Worm (Caenorhabditis elegans) whole organism, L2 larva: ENCODE results near the gene C34D10.5.

Experiments used
- C34F6.9 ChIP-seq: fragments of 150-350 bp; optimal IDR thresholded peaks from 2 replicates; lab custom pipeline; 2014; ENCODE audit warnings: missing biosample characterization, missing genetic modification characterization
- F13H6.1 ChIP-seq: sonication (generic microtip); optimal IDR thresholded peaks from 2 replicates; lab custom pipeline; 2016; ENCODE audit warnings: missing genetic modification characterization, missing compliant biosample characterization
- Y55F3AM.14 ChIP-seq: fragments of 200-800 bp; sonication (Bioruptor generic); optimal IDR thresholded peaks from 2 replicates; lab custom pipeline; 2018; ENCODE audit warnings: mild to moderate bottlenecking, missing genetic modification characterization, missing compliant biosample characterization
- ZK546.5 ChIP-seq: sonication (generic microtip); optimal IDR thresholded peaks from 2 replicates; lab custom pipeline; 2017; ENCODE audit warnings: missing biosample characterization, missing genetic modification characterization
- alr-1 ChIP-seq: fragments of 150-350 bp; optimal IDR thresholded peaks from 2 replicates; lab custom pipeline; 2014; ENCODE audit warnings: missing biosample characterization, missing genetic modification characterization
- aly-2 ChIP-seq: fragments of 150-350 bp; optimal IDR thresholded peaks from 2 replicates; lab custom pipeline; 2014; ENCODE audit warnings: missing biosample characterization, missing genetic modification characterization
- ama-1 ChIP-seq: fragments of 150-350 bp; optimal IDR thresholded peaks from 2 replicates; lab custom pipeline; 2018; ENCODE audit warnings: inconsistent platforms
- blmp-1 ChIP-seq: sonication (generic microtip); optimal IDR thresholded peaks from 2 replicates; lab custom pipeline; 2017; ENCODE audit warnings: missing genetic modification characterization, mild to moderate bottlenecking, missing compliant biosample characterization, antibody characterized with exemption, moderate library complexity; ENCODE audit not compliant: insufficient read depth
- ceh-16 ChIP-seq: fragments of 150-350 bp; optimal IDR thresholded peaks from 2 replicates; lab custom pipeline; 2014; ENCODE audit warnings: missing biosample characterization, missing genetic modification characterization
- ceh-82 ChIP-seq: fragments of 150-350 bp; optimal IDR thresholded peaks from 2 replicates; lab custom pipeline; 2014; ENCODE audit warnings: missing biosample characterization, missing genetic modification characterization
- crh-2 ChIP-seq: sonication (generic microtip); optimal IDR thresholded peaks from 2 replicates; lab custom pipeline; 2017; ENCODE audit warnings: missing biosample characterization, missing genetic modification characterization
- dmd-4 ChIP-seq: sonication (generic microtip); optimal IDR thresholded peaks from 2 replicates; lab custom pipeline; 2017; ENCODE audit warnings: missing biosample characterization, missing genetic modification characterization
- egl-27 ChIP-seq: sonication (generic microtip); optimal IDR thresholded peaks from 3 replicates; lab custom pipeline; 2017; ENCODE audit warnings: missing biosample characterization, missing genetic modification reagents, missing genetic modification characterization
- elt-1 ChIP-seq: fragments of 150-350 bp; optimal IDR thresholded peaks from 2 replicates; lab custom pipeline; 2014; ENCODE audit warnings: missing biosample characterization, missing genetic modification characterization
- elt-3 ChIP-seq: sonication (generic microtip); optimal IDR thresholded peaks from 2 replicates; lab custom pipeline; 2017; ENCODE audit warnings: missing biosample characterization, missing genetic modification characterization
- fos-1 ChIP-seq: fragments of 150-350 bp; optimal IDR thresholded peaks from 2 replicates; lab custom pipeline; 2014; ENCODE audit warnings: missing biosample characterization, missing genetic modification characterization
- gmeb-1 ChIP-seq: fragments of 150-350 bp; optimal IDR thresholded peaks from 2 replicates; lab custom pipeline; 2014; ENCODE audit warnings: missing biosample characterization, missing genetic modification characterization
- lin-11 ChIP-seq: fragments of 150-350 bp; sonication (generic microtip); optimal IDR thresholded peaks from 2 replicates; lab custom pipeline; 2014; ENCODE audit warnings: missing biosample characterization, missing genetic modification characterization, inconsistent platforms, mixed read lengths
- lin-13 ChIP-seq: fragments of 150-350 bp; optimal IDR thresholded peaks from 2 replicates; lab custom pipeline; 2014; ENCODE audit warnings: missing biosample characterization, missing genetic modification reagents, missing genetic modification characterization
- lin-39 ChIP-seq: fragments of 150-350 bp; optimal IDR thresholded peaks from 2 replicates; lab custom pipeline; 2014; ENCODE audit warnings: missing biosample characterization, missing genetic modification reagents, missing genetic modification characterization
- lsy-2 ChIP-seq, 2 experiments: fragments of 150-350 bp in 1 of 2; sonication (generic microtip) in 1 of 2; optimal IDR thresholded peaks; 2 replicates each; lab custom pipeline; 2014 to 2017; ENCODE audit warnings: missing biosample characterization in 2 of 2, missing genetic modification characterization in 2 of 2
- mab-5 ChIP-seq: fragments of 150-350 bp; optimal IDR thresholded peaks from 2 replicates; lab custom pipeline; 2014; ENCODE audit warnings: missing biosample characterization, missing genetic modification characterization
- mbf-1 ChIP-seq: sonication (generic microtip); optimal IDR thresholded peaks from 2 replicates; lab custom pipeline; 2017; ENCODE audit warnings: missing biosample characterization, missing genetic modification characterization
- mdl-1 ChIP-seq, 2 experiments: fragments of 150-350 bp in 1 of 2; sonication (generic microtip) in 1 of 2; optimal IDR thresholded peaks; 2 replicates each; lab custom pipeline; 2017; ENCODE audit warnings: missing biosample characterization in 2 of 2, missing genetic modification characterization in 2 of 2
- nhr-11 ChIP-seq: fragments of 150-350 bp; optimal IDR thresholded peaks from 2 replicates; lab custom pipeline; 2014; ENCODE audit warnings: missing biosample characterization, missing genetic modification characterization
- nhr-12 ChIP-seq: fragments of 150-350 bp; optimal IDR thresholded peaks from 2 replicates; lab custom pipeline; 2014; ENCODE audit warnings: missing biosample characterization, missing genetic modification characterization
- nhr-129 ChIP-seq: fragments of 150-350 bp; optimal IDR thresholded peaks from 2 replicates; lab custom pipeline; 2014; ENCODE audit warnings: missing biosample characterization, missing genetic modification characterization
- nhr-21 ChIP-seq: fragments of 150-350 bp; optimal IDR thresholded peaks from 2 replicates; lab custom pipeline; 2014; ENCODE audit warnings: missing biosample characterization, missing genetic modification characterization
- nhr-23 ChIP-seq: fragments of 150-350 bp; optimal IDR thresholded peaks from 2 replicates; lab custom pipeline; 2014; ENCODE audit warnings: missing biosample characterization, missing genetic modification reagents, missing genetic modification characterization
- nhr-237 ChIP-seq: fragments of 150-350 bp; optimal IDR thresholded peaks from 2 replicates; lab custom pipeline; 2014; ENCODE audit warnings: missing biosample characterization, missing genetic modification characterization
- nhr-25 ChIP-seq: fragments of 150-350 bp; sonication (generic microtip); optimal IDR thresholded peaks from 3 replicates; lab custom pipeline; 2014; ENCODE audit warnings: missing biosample characterization, missing genetic modification characterization
- nhr-6 ChIP-seq: fragments of 150-350 bp; optimal IDR thresholded peaks from 2 replicates; lab custom pipeline; 2014; ENCODE audit warnings: missing biosample characterization, missing genetic modification characterization
- nhr-77 ChIP-seq: fragments of 150-350 bp; optimal IDR thresholded peaks from 2 replicates; lab custom pipeline; 2014; ENCODE audit warnings: missing biosample characterization, missing genetic modification characterization
- peb-1 ChIP-seq: fragments of 150-350 bp; optimal IDR thresholded peaks from 2 replicates; lab custom pipeline; 2014; ENCODE audit warnings: missing biosample characterization, missing genetic modification characterization
- sem-4 ChIP-seq: fragments of 150-350 bp; optimal IDR thresholded peaks from 2 replicates; lab custom pipeline; 2014; ENCODE audit warnings: missing biosample characterization, missing genetic modification reagents, missing genetic modification characterization
- skn-1 ChIP-seq: sonication (generic microtip); optimal IDR thresholded peaks from 2 replicates; lab custom pipeline; 2017; ENCODE audit warnings: missing biosample characterization, missing genetic modification characterization
- sma-3 ChIP-seq: sonication (generic microtip); optimal IDR thresholded peaks from 2 replicates; lab custom pipeline; 2016; ENCODE audit warnings: missing genetic modification reagents, missing genetic modification characterization, missing compliant biosample characterization
- sma-9 ChIP-seq, 2 experiments: fragments of 150-350 bp in 1 of 2; sonication (generic microtip) in 1 of 2; optimal IDR thresholded peaks; 2 replicates each; lab custom pipeline; 2014 to 2016; ENCODE audit warnings: missing genetic modification characterization in 2 of 2, mild to moderate bottlenecking in 1 of 2, missing biosample characterization in 1 of 2, missing compliant biosample characterization in 1 of 2, missing genetic modification reagents in 1 of 2, moderate library complexity in 1 of 2
- snpc-4 ChIP-seq: fragments of 150-350 bp; optimal IDR thresholded peaks from 2 replicates; lab custom pipeline; 2014; ENCODE audit warnings: missing biosample characterization, missing genetic modification characterization
- unc-55 ChIP-seq: fragments of 150-350 bp; sonication (generic microtip); optimal IDR thresholded peaks from 3 replicates; lab custom pipeline; 2014; ENCODE audit warnings: missing biosample characterization, missing genetic modification reagents, missing genetic modification characterization
- unc-62 ChIP-seq: fragments of 150-350 bp; optimal IDR thresholded peaks from 2 replicates; lab custom pipeline; 2014; ENCODE audit warnings: missing biosample characterization, missing genetic modification reagents, missing genetic modification characterization
- zag-1 ChIP-seq: fragments of 150-350 bp; optimal IDR thresholded peaks from 2 replicates; lab custom pipeline; 2014; ENCODE audit warnings: missing biosample characterization, missing genetic modification characterization
- ztf-1 ChIP-seq: fragments of 200-800 bp; sonication (Bioruptor generic); conservative IDR thresholded peaks from 2 replicates; pipeline ENCODE4 v1.3.6; 2022; ENCODE audit warnings: missing genetic modification characterization, missing compliant biosample characterization
- ztf-11 ChIP-seq: sonication (generic microtip); optimal IDR thresholded peaks from 2 replicates; lab custom pipeline; 2017; ENCODE audit warnings: missing biosample characterization, missing genetic modification characterization
- ztf-4 ChIP-seq: fragments of 150-350 bp; optimal IDR thresholded peaks from 2 replicates; lab custom pipeline; 2014; ENCODE audit warnings: missing biosample characterization, missing genetic modification characterization

The C34D10.5 gene

DNA sequence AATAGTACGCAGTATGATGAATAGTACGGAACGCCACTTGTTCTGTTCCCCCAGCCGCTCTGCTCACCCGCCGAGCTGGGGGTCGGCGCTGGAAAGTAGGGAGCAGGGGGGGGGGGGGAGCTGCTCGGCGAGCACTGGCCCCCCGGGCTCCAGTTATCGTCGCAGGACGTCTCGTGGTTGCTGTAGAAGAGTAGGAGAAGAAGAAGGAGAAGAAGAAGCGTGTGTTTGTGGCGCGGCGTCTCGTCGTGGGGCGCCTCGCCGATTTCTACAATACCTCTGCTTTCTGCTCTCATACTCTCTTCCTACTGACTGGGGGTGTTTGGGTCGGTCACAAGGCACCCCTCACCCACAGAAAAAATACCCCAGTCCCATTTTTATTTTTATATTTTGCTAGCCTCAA, 522 bp upstream of the C34D10.5 start:
- TF ChIP-seq lin-11 (tag; lab: Kevin White, UChicago) (peak; percentile 60), ztf-1 (GFP tag; lab: Robert Waterston, UW) (no peak), Y55F3AM.14 (GFP tag; lab: Kevin White, UChicago) (peak; percentile 85), zag-1 (peak; percentile 15), sem-4 (tag; lab: Kevin White, UChicago) (no peak), elt-3 (no peak), mdl-1 (tag; optimal IDR thresholded peaks at IDR 0.05; lab: Kevin White, UChicago) (peak in 1 of 2 experiments; percentile 25), peb-1 (tag; lab: Kevin White, UChicago) (no peak), nhr-12 (tag; lab: Kevin White, UChicago) (no peak), ztf-4 (no peak), ceh-16 (tag; lab: Kevin White, UChicago) (no peak), F13H6.1 (peak; percentile 43), crh-2 (tag; lab: Kevin White, UChicago) (no peak), lin-13 (GFP tag; lab: Kevin White, UChicago) (peak; percentile 4), nhr-77 (no peak), fos-1 (tag; lab: Kevin White, UChicago) (no peak), nhr-129 (tag; lab: Kevin White, UChicago) (peak; percentile 38), sma-9 (GFP tag; optimal IDR thresholded peaks at IDR 0.05; lab: Kevin White, UChicago) (peak; percentile 40), sma-9 (tag; optimal IDR thresholded peaks at IDR 0.05; lab: Kevin White, UChicago) (no peak), lsy-2 (tag; optimal IDR thresholded peaks at IDR 0.05; lab: Kevin White, UChicago) (peak in 1 of 2 experiments; percentile 33), unc-55 (peak; percentile 42), C34F6.9 (tag; lab: Kevin White, UChicago) (peak; percentile 50)

DNA sequence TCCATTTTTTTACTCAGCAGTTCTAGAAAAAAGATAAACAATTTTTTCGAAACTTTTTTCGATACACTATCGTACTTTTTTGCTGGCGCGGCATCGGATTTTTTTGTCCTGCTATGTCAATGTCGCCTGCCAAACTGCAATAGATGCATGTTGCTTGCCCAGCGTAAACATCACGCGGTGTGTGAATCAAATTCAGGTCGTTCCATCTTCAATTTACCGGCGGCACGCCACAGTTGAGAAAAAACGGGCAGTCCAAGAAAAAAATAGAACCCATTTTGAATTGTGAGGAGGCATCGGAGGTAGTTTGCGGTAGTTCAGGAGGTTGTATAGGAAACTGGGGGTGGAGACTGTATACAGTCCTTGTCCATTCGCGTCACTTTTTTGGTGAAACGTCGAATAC, 614 bp downstream of the C34D10.5 start:
- TF ChIP-seq nhr-25, result peak; percentile 58
- TF ChIP-seq nhr-11 (tag; lab: Kevin White, UChicago), result no peak
- TF ChIP-seq lsy-2 (tag; optimal IDR thresholded peaks at IDR 0.05; lab: Kevin White, UChicago), result peak in 1 of 2 experiments; percentile 1
- TF ChIP-seq nhr-237 (tag; lab: Kevin White, UChicago), result no peak
- peak; percentile 2 for TF ChIP-seq gmeb-1 (tag; lab: Kevin White, UChicago)
- peak; percentile 0 for TF ChIP-seq sma-3 (GFP tag; lab: Kevin White, UChicago)
- peak; percentile 67 for TF ChIP-seq sma-9 (GFP tag; optimal IDR thresholded peaks at IDR 0.05; lab: Kevin White, UChicago)
- TF ChIP-seq sma-9 (tag; optimal IDR thresholded peaks at IDR 0.05; lab: Kevin White, UChicago), result no peak
- no peak for TF ChIP-seq dmd-4 (tag; lab: Kevin White, UChicago)
- TF ChIP-seq nhr-129 (tag; lab: Kevin White, UChicago), result peak; percentile 85
- TF ChIP-seq F13H6.1, result peak; percentile 24
- TF ChIP-seq ama-1 (lab: Kevin White, UChicago), result peak; percentile 74

DNA sequence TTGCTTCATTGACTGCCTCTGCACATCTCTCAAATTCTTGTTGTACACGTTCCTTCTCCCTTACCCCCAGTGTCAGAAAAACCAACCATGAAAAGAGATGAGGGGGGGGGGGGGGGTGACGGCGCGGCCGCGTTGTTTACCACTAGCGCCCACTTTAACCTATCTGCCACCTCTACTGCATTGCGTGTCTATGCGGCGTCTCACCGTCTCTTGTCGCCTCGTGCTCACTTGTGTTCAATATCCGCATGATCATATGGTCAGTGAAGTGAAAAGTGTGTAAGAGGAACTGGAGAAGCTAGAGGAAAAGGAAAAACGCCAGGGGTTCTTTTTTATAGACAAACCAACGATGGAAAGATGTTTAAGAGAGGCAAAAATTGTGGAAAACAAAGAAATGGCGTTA, 1.8 kb downstream of the C34D10.5 start:
- TF ChIP-seq gmeb-1 (tag; lab: Kevin White, UChicago) (peak; percentile 47), blmp-1 (tag; lab: Kevin White, UChicago) (peak; percentile 66), elt-1 (no peak), alr-1 (tag; lab: Kevin White, UChicago) (no peak), sma-3 (GFP tag; lab: Kevin White, UChicago) (peak; percentile 70), dmd-4 (tag; lab: Kevin White, UChicago) (no peak), nhr-23 (tag; lab: Kevin White, UChicago) (no peak), sma-9 (GFP tag; optimal IDR thresholded peaks at IDR 0.05; lab: Kevin White, UChicago) (peak; percentile 97), sma-9 (tag; optimal IDR thresholded peaks at IDR 0.05; lab: Kevin White, UChicago) (no peak), zag-1 (peak; percentile 62), nhr-12 (tag; lab: Kevin White, UChicago) (no peak), nhr-21 (peak; percentile 85), crh-2 (tag; lab: Kevin White, UChicago) (peak; percentile 96), mab-5 (tag; lab: Kevin White, UChicago) (peak; percentile 4), fos-1 (tag; lab: Kevin White, UChicago) (peak; percentile 81), nhr-11 (tag; lab: Kevin White, UChicago) (no peak), ceh-16 (tag; lab: Kevin White, UChicago) (peak; percentile 56), ztf-1 (GFP tag; lab: Robert Waterston, UW) (no peak), egl-27 (tag; lab: Kevin White, UChicago) (peak; percentile 72), skn-1 (tag; lab: Kevin White, UChicago) (no peak), ceh-82 (no peak), ztf-4 (peak; percentile 49), ztf-11 (tag; lab: Kevin White, UChicago) (no peak), lsy-2 (tag; optimal IDR thresholded peaks at IDR 0.05; lab: Kevin White, UChicago) (peak; percentile 48 to 73), unc-62 (GFP tag; lab: Kevin White, UChicago) (no peak), elt-3 (no peak), ZK546.5 (no peak), F13H6.1 (peak; percentile 95), lin-13 (GFP tag; lab: Kevin White, UChicago) (peak; percentile 43), unc-55 (peak; percentile 76), C34F6.9 (tag; lab: Kevin White, UChicago) (peak; percentile 83), ama-1 (lab: Kevin White, UChicago) (peak; percentile 87), peb-1 (tag; lab: Kevin White, UChicago) (no peak), nhr-6 (tag; lab: Kevin White, UChicago) (peak; percentile 41), snpc-4 (tag; lab: Kevin White, UChicago) (peak; percentile 56), aly-2 (tag; lab: Kevin White, UChicago) (no peak), mbf-1 (tag; lab: Kevin White, UChicago) (no peak), nhr-77 (no peak), nhr-237 (tag; lab: Kevin White, UChicago) (no peak), lin-39 (tag; lab: Kevin White, UChicago) (no peak)
